Fruit fly (Drosophila melanogaster): Measurements from ENCODE around the gene CG13040.

The CG13040 gene

DNA sequence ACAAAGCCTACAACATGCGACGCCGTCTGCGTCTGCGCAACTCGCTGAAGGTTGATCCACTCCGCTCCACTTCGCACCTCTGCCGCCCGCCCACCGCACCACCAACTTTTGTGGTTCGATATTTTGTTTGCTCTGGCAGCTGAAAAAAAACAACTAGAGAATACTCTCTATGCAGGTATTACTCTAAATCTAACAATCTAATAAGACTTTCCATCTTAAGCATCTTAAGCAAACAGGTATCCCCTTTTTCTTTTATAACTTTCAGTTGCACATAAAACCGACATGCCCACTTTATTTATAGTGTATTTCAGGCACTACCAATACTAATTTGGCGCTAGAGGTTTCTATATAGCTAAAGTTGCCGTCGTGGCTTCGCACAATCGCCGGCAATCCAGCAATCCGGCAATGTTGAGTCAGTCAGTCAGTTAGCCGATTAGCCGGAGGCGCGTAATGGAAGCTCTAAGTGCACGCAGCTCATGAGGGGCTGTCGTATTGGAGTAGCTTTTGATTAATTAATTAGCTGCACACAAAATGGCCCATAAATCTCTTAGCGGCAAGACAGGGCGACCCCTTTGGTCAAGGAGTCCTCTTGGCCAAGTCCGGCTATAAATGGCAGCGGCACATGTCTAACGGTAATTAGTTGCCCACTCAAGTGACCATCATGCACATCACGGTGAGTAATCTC lies 1.8 kb upstream of the CG13040 start, which contains the start of gene CG13058 (continued):
- TF ChIP-seq BEAF-32 (GFP tag; optimal IDR thresholded peaks at IDR 0.05) (no peak), esg (GFP tag; conservative IDR thresholded peaks at IDR 0.05) (peak; percentile 81), CG6272 (GFP tag; IDR thresholded peaks at IDR 0.05) (no peak), run (tag; optimal IDR thresholded peaks at IDR 0.05) (peak; percentile 32), hkb (optimal IDR thresholded peaks at IDR 0.05) (no peak), hkb (GFP tag; IDR thresholded peaks at IDR 0.05) (peak; percentile 62), Oaz (GFP tag; IDR thresholded peaks at IDR 0.05) (peak; percentile 66), Hey (tag; optimal IDR thresholded peaks at IDR 0.05) (no peak), ash1 (GFP tag; optimal IDR thresholded peaks at IDR 0.05) (no peak), CG4617 (GFP tag; optimal IDR thresholded peaks at IDR 0.05; ENCODE audit: borderline replicate concordance) (no peak), CG13424 (tag; optimal IDR thresholded peaks at IDR 0.05) (peak; percentile 84), Chrac-16 (GFP tag; optimal IDR thresholded peaks at IDR 0.05) (peak; percentile 40), CrebB (tag; optimal IDR thresholded peaks at IDR 0.05) (peak; percentile 31), CG17328 (GFP tag; IDR thresholded peaks at IDR 0.05) (peak; percentile 71; the same call in 1 of the 2 replicates), Optix (GFP tag; IDR thresholded peaks at IDR 0.05) (peak; percentile 55; the same call in 1 of the 3 replicates), CG4730 (GFP tag; IDR thresholded peaks at IDR 0.05) (no peak; the same call in 1 of the 2 replicates), Ets97D (GFP tag; optimal IDR thresholded peaks at IDR 0.05) (no peak), CG4282 (GFP tag; optimal IDR thresholded peaks at IDR 0.05) (no peak), Ada2b (GFP tag; IDR thresholded peaks at IDR 0.05) (peak; percentile 90), btn (GFP tag; optimal IDR thresholded peaks at IDR 0.05) (no peak), Bdp1 (GFP tag; optimal IDR thresholded peaks at IDR 0.05) (peak; percentile 10), CG3838 (GFP tag; optimal IDR thresholded peaks at IDR 0.05) (peak; percentile 18), CkIIα-i1 (GFP tag; IDR thresholded peaks at IDR 0.05) (no peak), CG1832 (GFP tag; optimal IDR thresholded peaks at IDR 0.05) (no peak), lov (optimal IDR thresholded peaks at IDR 0.05) (no peak), lov (GFP tag; IDR thresholded peaks at IDR 0.05) (no peak), CG6854 (GFP tag; optimal IDR thresholded peaks at IDR 0.05) (peak; percentile 39), B-H1 (GFP tag; IDR thresholded peaks at IDR 0.05) (no peak), CG1647 (GFP tag; optimal IDR thresholded peaks at IDR 0.05) (peak; percentile 44), CG12769 (tag; optimal IDR thresholded peaks at IDR 0.05) (peak; percentile 84), CG4820 (GFP tag; optimal IDR thresholded peaks at IDR 0.05) (peak; percentile 57), zen2 (GFP tag; IDR thresholded peaks at IDR 0.05; ENCODE audit: partially characterized antibody) (no peak), Six4 (GFP tag; optimal IDR thresholded peaks at IDR 0.05) (no peak), Eip74EF (GFP tag; optimal IDR thresholded peaks at IDR 0.05) (peak in 1 of 2 experiments; percentile 15), usp (GFP tag; optimal IDR thresholded peaks at IDR 0.05) (no peak), z (GFP tag; IDR thresholded peaks at IDR 0.05) (no peak), Adf1 (GFP tag; IDR thresholded peaks at IDR 0.05) (peak; percentile 46), CG10431 (GFP tag; optimal IDR thresholded peaks at IDR 0.05) (no peak), CG10366 (GFP tag; IDR thresholded peaks at IDR 0.05) (peak; percentile 87), CG3407 (GFP tag; optimal IDR thresholded peaks at IDR 0.05) (no peak), HHEX (GFP tag; optimal IDR thresholded peaks at IDR 0.05) (peak; percentile 59), CG9727 (GFP tag; optimal IDR thresholded peaks at IDR 0.05) (peak; percentile 38), ato (GFP tag; IDR thresholded peaks at IDR 0.05; ENCODE audit: partially characterized antibody) (no peak), Taf1 (GFP tag; IDR thresholded peaks at IDR 0.05) (no peak), CG31365 (tag; optimal IDR thresholded peaks at IDR 0.05) (no peak), CG6654 (GFP tag; optimal IDR thresholded peaks at IDR 0.05) (no peak), Max (GFP tag; optimal IDR thresholded peaks at IDR 0.05) (peak; percentile 18), CG17612 (GFP tag; IDR thresholded peaks at IDR 0.05) (no peak), nerfin-2 (GFP tag; IDR thresholded peaks at IDR 0.05; ENCODE audit: partially characterized antibody) (no peak), CG10543 (GFP tag; optimal IDR thresholded peaks at IDR 0.05) (peak; percentile 31)
